Worm (Caenorhabditis elegans) whole organism, young adult: ENCODE results near the gene T28A11.22.

Source experiments
- B0261.1 ChIP-seq: sonication (generic microtip); optimal IDR thresholded peaks from 2 replicates; lab custom pipeline; 2016; ENCODE audit warnings: mild to moderate bottlenecking, missing genetic modification characterization, moderate library complexity, missing compliant biosample characterization
- Y79H2A.3 ChIP-seq: fragments of 200-800 bp; sonication (Bioruptor generic); conservative IDR thresholded peaks from 2 replicates; pipeline ENCODE4 v1.3.6; 2022; ENCODE audit warnings: missing genetic modification reagents, missing genetic modification characterization, missing compliant biosample characterization
- ama-1 ChIP-seq, 3 experiments: fragments of 150-350 bp in 1 of 3; sonication (generic microtip) in 2 of 3; optimal IDR thresholded peaks; 2 replicates each; lab custom pipeline; 2014 to 2018; ENCODE audit warnings: missing biosample characterization in 2 of 3, missing genetic modification characterization in 2 of 3, missing genetic modification reagents in 2 of 3
- aptf-3 ChIP-seq: fragments of 200-800 bp; sonication (Bioruptor generic); IDR thresholded peaks from 2 replicates; pipeline ENCODE4 v1.3.6; 2022; ENCODE audit warnings: missing genetic modification characterization, missing compliant biosample characterization
- dpl-1 ChIP-seq: fragments of 150-350 bp; optimal IDR thresholded peaks from 2 replicates; lab custom pipeline; 2014; ENCODE audit warnings: missing biosample characterization, missing genetic modification reagents, missing genetic modification characterization
- zim-3 ChIP-seq: sonication (generic microtip); optimal IDR thresholded peaks from 2 replicates; lab custom pipeline; 2017; ENCODE audit warnings: mild to moderate bottlenecking, missing genetic modification characterization, moderate library complexity, missing compliant biosample characterization

- TF ChIP-seq B0261.1, result no peak
- no peak for TF ChIP-seq dpl-1 (GFP tag; lab: Kevin White, UChicago)
- no peak for TF ChIP-seq aptf-3 (GFP tag; lab: Robert Waterston, UW)
- TF ChIP-seq ama-1 (optimal IDR thresholded peaks at IDR 0.05; lab: Kevin White, UChicago), result no peak
- no peak for TF ChIP-seq ama-1 (GFP tag; optimal IDR thresholded peaks at IDR 0.05; lab: Kevin White, UChicago)
- TF ChIP-seq zim-3 (tag; lab: Kevin White, UChicago), result no peak
- TF ChIP-seq Y79H2A.3 (GFP tag; lab: Robert Waterston, UW), result no peak
Measured at ce11 chrV:3259168-3259622, 1.8 kb downstream of the T28A11.22 start, which contains the start of gene T28A11.16.
